Worm (Caenorhabditis elegans) whole organism, mixed stage, embryonic: ENCODE measurements around the gene ets-7.

Experiments used
- cnd-1 ChIP-seq: fragments of 200-800 bp; sonication (Bioruptor generic); optimal IDR thresholded peaks from 2 replicates; lab custom pipeline; 2018; ENCODE audit warnings: mild to moderate bottlenecking, missing genetic modification characterization, missing compliant biosample characterization
- lin-13 ChIP-seq: fragments of 150-350 bp; optimal IDR thresholded peaks from 2 replicates; lab custom pipeline; 2014; ENCODE audit warnings: missing biosample characterization, missing genetic modification characterization
- lsy-2 ChIP-seq: fragments of 150-350 bp; optimal IDR thresholded peaks from 2 replicates; lab custom pipeline; 2014; ENCODE audit warnings: missing biosample characterization, missing genetic modification characterization
- nhr-12 ChIP-seq: fragments of 150-350 bp; optimal IDR thresholded peaks from 2 replicates; lab custom pipeline; 2014; ENCODE audit warnings: missing biosample characterization, missing genetic modification characterization
- nhr-28 ChIP-seq: fragments of 150-350 bp; optimal IDR thresholded peaks from 2 replicates; lab custom pipeline; 2014; ENCODE audit warnings: missing biosample characterization, missing genetic modification characterization
- nhr-76 ChIP-seq: sonication (generic microtip); optimal IDR thresholded peaks from 2 replicates; lab custom pipeline; 2017; ENCODE audit warnings: missing biosample characterization, missing genetic modification characterization
- pha-4 ChIP-seq: fragments of 150-350 bp; optimal IDR thresholded peaks from 2 replicates; lab custom pipeline; 2018; ENCODE audit warnings: missing biosample characterization, missing genetic modification reagents, missing genetic modification characterization
- snpc-4 ChIP-seq: fragments of 150-350 bp; optimal IDR thresholded peaks from 2 replicates; lab custom pipeline; 2014; ENCODE audit warnings: missing biosample characterization, missing genetic modification characterization
- unc-120 ChIP-seq: sonication (generic microtip); optimal IDR thresholded peaks from 2 replicates; lab custom pipeline; 2017; ENCODE audit warnings: missing genetic modification characterization, missing compliant biosample characterization; ENCODE audit not compliant: poor library complexity, severe bottlenecking
- zip-8 ChIP-seq: fragments of 150-350 bp; optimal IDR thresholded peaks from 2 replicates; lab custom pipeline; 2014; ENCODE audit warnings: missing biosample characterization, missing genetic modification characterization
- ztf-11 ChIP-seq: fragments of 150-350 bp; optimal IDR thresholded peaks from 2 replicates; lab custom pipeline; 2014; ENCODE audit warnings: missing biosample characterization, missing genetic modification characterization

DNA sequence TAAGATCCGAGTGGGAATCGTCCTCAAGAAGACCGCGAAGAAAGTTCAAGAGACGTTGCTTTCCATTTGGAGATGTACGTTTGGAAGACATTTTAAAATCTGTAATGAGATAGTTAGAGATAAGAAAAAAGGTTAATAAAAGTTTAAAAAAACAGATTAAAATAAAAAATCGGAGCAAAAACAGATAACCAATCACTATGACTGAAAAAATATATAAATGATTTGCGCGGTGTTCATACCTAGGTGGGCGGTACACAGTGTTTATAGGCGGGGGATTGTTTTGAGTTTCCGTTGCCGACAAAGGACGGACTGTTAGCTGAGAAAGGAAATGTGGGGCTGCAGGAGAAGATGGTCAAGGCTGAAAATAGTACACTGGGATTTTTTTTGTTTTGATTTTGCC lies at the start of gene ets-7:
- TF ChIP-seq unc-120 (tag; lab: Kevin White, UChicago) = no peak
- TF ChIP-seq pha-4 (tag; lab: Kevin White, UChicago) = no peak
- no peak for TF ChIP-seq nhr-76
- TF ChIP-seq nhr-28 (tag; lab: Kevin White, UChicago) = no peak
- TF ChIP-seq cnd-1 (tag; lab: Kevin White, UChicago) = no peak
- no peak for TF ChIP-seq ztf-11 (tag; lab: Kevin White, UChicago)
- no peak for TF ChIP-seq lsy-2 (tag; lab: Kevin White, UChicago)
- no peak for TF ChIP-seq lin-13 (tag; lab: Kevin White, UChicago)
- TF ChIP-seq zip-8 (tag; lab: Kevin White, UChicago) = no peak
- TF ChIP-seq nhr-12 (tag; lab: Kevin White, UChicago) = no peak
- TF ChIP-seq snpc-4 (tag; lab: Kevin White, UChicago) = no peak
